Fruit fly (Drosophila melanogaster) whole organism, embryonic: ENCODE data around the gene Uck.

Experiments used
- CG10147 ChIP-seq: fragments of 200-800 bp; sonication (Bioruptor generic); optimal IDR thresholded peaks from 2 replicates; lab custom pipeline; 2019; ENCODE audit warnings: missing biosample characterization, mild to moderate bottlenecking, missing genetic modification characterization, moderate library complexity
- CG1024 ChIP-seq: fragments of 200-800 bp; sonication (Bioruptor generic); IDR thresholded peaks from 2 replicates; pipeline ENCODE4 v1.3.6; 2022; ENCODE audit warnings: missing biosample characterization, missing genetic modification characterization
- CG12236 ChIP-seq: fragments of 200-800 bp; sonication (Bioruptor generic); optimal IDR thresholded peaks from 2 replicates; lab custom pipeline; 2016; ENCODE audit warnings: missing biosample characterization, missing genetic modification characterization
- CG13775 ChIP-seq: fragments of 200-800 bp; sonication (Bioruptor generic); optimal IDR thresholded peaks from 3 replicates; lab custom pipeline; 2017; ENCODE audit warnings: missing biosample characterization, mild to moderate bottlenecking, missing genetic modification characterization
- CG15601 ChIP-seq: fragments of 200-800 bp; sonication (Bioruptor generic); optimal IDR thresholded peaks from 3 replicates; lab custom pipeline; 2019; ENCODE audit warnings: missing biosample characterization, mild to moderate bottlenecking, missing genetic modification characterization, moderate library complexity
- CG16863 ChIP-seq: fragments of 200-800 bp; sonication (Bioruptor generic); optimal IDR thresholded peaks from 3 replicates; lab custom pipeline; 2016; ENCODE audit warnings: missing biosample characterization, missing genetic modification characterization
- CG2129 ChIP-seq: fragments of 200-800 bp; sonication (Bioruptor generic); IDR thresholded peaks from 2 replicates; pipeline ENCODE4 v1.3.6; 2022; ENCODE audit warnings: missing biosample characterization, missing genetic modification characterization; ENCODE audit not compliant: partially characterized antibody
- CG7372 ChIP-seq: fragments of 200-800 bp; sonication (Bioruptor generic); IDR thresholded peaks from 2 replicates; pipeline ENCODE4 v1.3.6; 2022; ENCODE audit warnings: missing biosample characterization, missing genetic modification characterization
- CG8924 ChIP-seq: fragments of 200-800 bp; optimal IDR thresholded peaks from 3 replicates; lab custom pipeline; 2019; ENCODE audit warnings: missing biosample characterization, mild to moderate bottlenecking, missing genetic modification characterization, moderate library complexity
- CrebB ChIP-seq: fragments of 200-800 bp; sonication (Bioruptor generic); optimal IDR thresholded peaks from 3 replicates; lab custom pipeline; 2018; ENCODE audit warnings: missing biosample characterization, mild to moderate bottlenecking, missing genetic modification characterization
- D19B ChIP-seq: fragments of 200-800 bp; sonication (Bioruptor generic); optimal IDR thresholded peaks from 2 replicates; lab custom pipeline; 2017; ENCODE audit warnings: missing biosample characterization, mild to moderate bottlenecking, missing genetic modification characterization
- ERR ChIP-seq: fragments of 200-800 bp; sonication (Bioruptor generic); optimal IDR thresholded peaks from 2 replicates; lab custom pipeline; 2016; ENCODE audit warnings: missing biosample characterization, missing genetic modification characterization
- Hmr ChIP-seq: fragments of 200-800 bp; sonication (Bioruptor generic); optimal IDR thresholded peaks from 3 replicates; lab custom pipeline; 2017; ENCODE audit warnings: mild to moderate bottlenecking, missing biosample characterization, missing genetic modification reagents, missing genetic modification characterization
- Nf-YA ChIP-seq: fragments of 200-800 bp; sonication (Bioruptor generic); IDR thresholded peaks from 2 replicates; pipeline ENCODE4 v1.3.6; 2022; ENCODE audit warnings: missing biosample characterization, missing genetic modification characterization
- Ravus ChIP-seq: fragments of 200-800 bp; sonication (Bioruptor generic); IDR thresholded peaks from 2 replicates; pipeline ENCODE4 v1.3.6; 2022; ENCODE audit warnings: missing biosample characterization, missing genetic modification characterization
- Taf1 ChIP-seq: fragments of 200-800 bp; sonication (Bioruptor generic); IDR thresholded peaks from 2 replicates; pipeline ENCODE4 v1.3.6; 2022; ENCODE audit warnings: missing biosample characterization, missing genetic modification characterization
- cad ChIP-seq: fragments of >200 bp; optimal IDR thresholded peaks from 2 replicates; lab custom pipeline; 2017; ENCODE audit warnings: missing biosample characterization, missing genetic modification characterization
- cato ChIP-seq: fragments of 200-800 bp; sonication (Bioruptor generic); optimal IDR thresholded peaks from 2 replicates; lab custom pipeline; 2016; ENCODE audit warnings: missing biosample characterization, missing genetic modification characterization, borderline replicate concordance
- fd102C ChIP-seq: fragments of 200-800 bp; sonication (Bioruptor generic); optimal IDR thresholded peaks from 2 replicates; lab custom pipeline; 2018; ENCODE audit warnings: missing biosample characterization, mild to moderate bottlenecking, missing genetic modification characterization, moderate library complexity
- pfk ChIP-seq: fragments of 200-800 bp; sonication (Bioruptor generic); optimal IDR thresholded peaks from 2 replicates; lab custom pipeline; 2018; ENCODE audit warnings: missing biosample characterization, mild to moderate bottlenecking, missing genetic modification characterization, moderate library complexity
- pita ChIP-seq: fragments of 200-800 bp; sonication (Bioruptor generic); optimal IDR thresholded peaks from 2 replicates; lab custom pipeline; 2017; ENCODE audit warnings: missing biosample characterization, mild to moderate bottlenecking, missing genetic modification characterization
- sim ChIP-seq: fragments of 200-800 bp; sonication (Bioruptor generic); IDR thresholded peaks from 2 replicates; pipeline ENCODE4 v1.3.6; 2022; ENCODE audit warnings: missing biosample characterization, missing genetic modification characterization

Uck gene

DNA sequence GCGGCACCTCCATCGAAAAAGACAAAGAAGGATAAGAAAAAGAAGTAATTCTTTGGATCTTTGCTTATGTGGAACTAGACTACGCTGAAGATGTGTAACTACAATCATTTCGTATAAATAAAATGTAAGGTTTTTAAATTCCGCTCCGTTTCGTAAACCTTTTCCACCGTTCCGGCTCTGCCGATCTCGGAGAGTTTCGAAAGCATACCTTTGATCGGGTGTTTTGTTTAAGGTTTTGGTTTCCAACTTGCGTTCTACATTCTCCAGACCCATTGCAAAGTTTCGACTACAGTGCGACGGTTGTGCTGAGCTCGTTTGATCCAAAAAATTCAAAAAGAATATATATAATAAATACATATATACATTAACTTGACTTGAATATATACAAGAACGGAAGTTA, 46.6 kb downstream of the Uck start, which contains the start of gene CG6432:
CG6432 (plus strand) TSS at position 301 of the 400 bp plus-strand sequence.
- TF ChIP-seq CrebB: no peak
- no peak for TF ChIP-seq ERR
- no peak for TF ChIP-seq CG12236 (GFP tag; lab: Kevin White, UChicago)
- TF ChIP-seq Hmr (GFP tag; lab: Kevin White, UChicago): no peak
- TF ChIP-seq pita (GFP tag; lab: Kevin White, UChicago): no peak
- no peak for TF ChIP-seq Nf-YA (GFP tag; lab: Robert Waterston, UW)
- no peak for TF ChIP-seq CG1024
- TF ChIP-seq cad (GFP tag; lab: Kevin White, UChicago): no peak
- no peak for TF ChIP-seq cato
- TF ChIP-seq CG16863 (GFP tag; lab: Kevin White, UChicago): no peak
- no peak for TF ChIP-seq CG2129 (GFP tag; lab: Robert Waterston, UW)
- TF ChIP-seq CG8924 (tag; lab: Kevin White, UChicago): no peak
- no peak for TF ChIP-seq CG10147
- no peak for TF ChIP-seq Taf1
- no peak for TF ChIP-seq fd102C
- no peak for TF ChIP-seq CG13775 (GFP tag; lab: Kevin White, UChicago)
- TF ChIP-seq pfk: no peak
- TF ChIP-seq Ravus (GFP tag; lab: Robert Waterston, UW): no peak
- TF ChIP-seq CG15601 (tag; lab: Kevin White, UChicago): no peak
- no peak for TF ChIP-seq D19B (GFP tag; lab: Kevin White, UChicago)
- TF ChIP-seq, all 482 proteins: peak for 0

DNA sequence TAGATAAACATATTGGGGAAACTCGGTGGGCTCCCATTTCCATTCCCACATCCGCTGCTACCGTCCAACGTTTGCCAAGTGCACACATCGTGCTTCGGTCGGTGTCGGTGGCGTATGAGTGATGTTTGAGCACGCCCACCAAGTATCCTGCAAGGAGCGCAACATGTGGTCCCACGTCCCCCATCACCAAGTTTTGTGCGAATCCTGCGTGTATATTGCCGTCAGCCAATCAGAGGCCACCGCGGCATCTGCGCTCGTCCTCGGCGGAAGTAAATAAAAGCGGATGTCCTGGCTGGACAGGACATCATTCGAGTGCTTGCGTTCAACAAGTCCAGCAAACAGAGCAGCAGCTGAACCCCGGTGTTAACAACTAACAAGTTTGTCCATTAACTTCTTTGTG, 51.3 kb downstream of the Uck start, which contains the start of gene Ms:
Ms (plus strand) TSS at position 301 of the 400 bp plus-strand sequence.
- TF ChIP-seq CG7372: 0 out of 2 replicates have a peak, but pooled peaks have one; percentile 12
- no peak for TF ChIP-seq sim (GFP tag; lab: Robert Waterston, UW)
